Worm (Caenorhabditis elegans) whole organism, midembryonic: Measurements from ENCODE around the gene rrsr-1.

Experiments
- flt-1 ChIP-seq: fragments of 200-800 bp; sonication (Bioruptor generic); IDR thresholded peaks from 2 replicates; pipeline ENCODE4 v1.3.6; 2022; ENCODE audit warnings: missing genetic modification characterization, missing compliant biosample characterization
- klf-2 ChIP-seq: fragments of 200-800 bp; sonication (Bioruptor generic); conservative IDR thresholded peaks from 2 replicates; pipeline ENCODE4 v1.3.6; 2022; ENCODE audit warnings: missing genetic modification reagents, missing genetic modification characterization, missing compliant biosample characterization
- ref-1 ChIP-seq: fragments of 200-800 bp; sonication (Bioruptor generic); conservative IDR thresholded peaks from 2 replicates; pipeline ENCODE4 v1.3.6; 2022; ENCODE audit warnings: missing genetic modification reagents, missing genetic modification characterization, missing compliant biosample characterization
- tab-1 ChIP-seq: fragments of 200-800 bp; sonication (Bioruptor generic); IDR thresholded peaks from 2 replicates; pipeline ENCODE4 v1.3.6; 2022; ENCODE audit warnings: missing genetic modification characterization, missing compliant biosample characterization
- ztf-23 ChIP-seq: fragments of 200-800 bp; sonication (Bioruptor generic); IDR thresholded peaks from 2 replicates; pipeline ENCODE4 v1.3.6; 2022; ENCODE audit warnings: missing genetic modification reagents, missing genetic modification characterization, missing compliant biosample characterization
- ztf-29 ChIP-seq: fragments of 200-800 bp; sonication (Bioruptor generic); IDR thresholded peaks from 2 replicates; pipeline ENCODE4 v1.3.6; 2022; ENCODE audit warnings: missing genetic modification reagents, missing genetic modification characterization, missing compliant biosample characterization

ce11 chrV:14393504-14393903, 31.3 kb downstream of the rrsr-1 start, which contains the start of gene C15H11.1:
- TF ChIP-seq ztf-23 (GFP tag; lab: Robert Waterston, UW), result no peak
- no peak for TF ChIP-seq flt-1
- no peak for TF ChIP-seq klf-2 (GFP tag; lab: Robert Waterston, UW)
- TF ChIP-seq ztf-29 (GFP tag; lab: Robert Waterston, UW), result no peak
- no peak for TF ChIP-seq tab-1 (GFP tag; lab: Robert Waterston, UW)
- no peak for TF ChIP-seq ref-1 (GFP tag; lab: Robert Waterston, UW)
